Fruit fly (Drosophila melanogaster) whole organism, wandering third instar larva: ENCODE data around the gene Kmn2.
A peak's percentile ranks its signal among the peaks of the same experiment; 100 is the strongest.

Experiments used
- Abd-B ChIP-seq: fragments of >200 bp; optimal IDR thresholded peaks from 2 replicates; lab custom pipeline; 2017; ENCODE audit warnings: missing biosample characterization, missing genetic modification characterization
- CG32264 ChIP-seq: fragments of 200-800 bp; sonication (Bioruptor generic); optimal IDR thresholded peaks from 2 replicates; lab custom pipeline; 2016; ENCODE audit warnings: missing biosample characterization, missing genetic modification characterization
- CG9705 ChIP-seq: fragments of 200-800 bp; sonication (Bioruptor generic); optimal IDR thresholded peaks from 2 replicates; lab custom pipeline; 2018; ENCODE audit warnings: missing biosample characterization, mild to moderate bottlenecking, missing genetic modification characterization
- CrebA ChIP-seq: fragments of 200-800 bp; sonication (Bioruptor generic); optimal IDR thresholded peaks from 2 replicates; lab custom pipeline; 2016; ENCODE audit warnings: missing biosample characterization, mild to moderate bottlenecking, missing genetic modification characterization, borderline replicate concordance
- Dfd ChIP-seq: fragments of >200 bp; optimal IDR thresholded peaks from 2 replicates; lab custom pipeline; 2017; ENCODE audit warnings: missing biosample characterization, missing genetic modification characterization
- Dif ChIP-seq: fragments of 200-275, 200-300 bp; sonication (Bioruptor generic); optimal IDR thresholded peaks from 2 replicates; lab custom pipeline; 2018; ENCODE audit warnings: missing biosample characterization, missing genetic modification characterization; ENCODE audit not compliant: partially characterized antibody
- GATAd ChIP-seq: sonication (Bioruptor generic); optimal IDR thresholded peaks from 2 replicates; lab custom pipeline; 2016; ENCODE audit warnings: missing biosample characterization, missing genetic modification characterization
- HLH106 ChIP-seq: fragments of 200-800 bp; optimal IDR thresholded peaks from 3 replicates; lab custom pipeline; 2019; ENCODE audit warnings: missing biosample characterization, mild to moderate bottlenecking, missing genetic modification characterization, moderate library complexity
- Hnf4 ChIP-seq: fragments of 200-800 bp; sonication (Bioruptor generic); optimal IDR thresholded peaks from 2 replicates; lab custom pipeline; 2016; ENCODE audit warnings: missing biosample characterization, mild to moderate bottlenecking, missing genetic modification characterization
- Hr78 ChIP-seq: fragments of >200 bp; optimal IDR thresholded peaks from 2 replicates; lab custom pipeline; 2017; ENCODE audit warnings: missing biosample characterization, missing genetic modification characterization
- Hr83 ChIP-seq: fragments of 200-300 bp; sonication (Bioruptor generic); optimal IDR thresholded peaks from 2 replicates; lab custom pipeline; 2016; ENCODE audit warnings: missing biosample characterization, mild to moderate bottlenecking, missing genetic modification characterization, moderate library complexity; ENCODE audit not compliant: poor library complexity, severe bottlenecking
- Jra ChIP-seq: sonication (Bioruptor generic); optimal IDR thresholded peaks from 2 replicates; lab custom pipeline; 2016; ENCODE audit warnings: missing biosample characterization, missing genetic modification characterization
- Myc ChIP-seq: fragments of >200 bp; optimal IDR thresholded peaks from 2 replicates; lab custom pipeline; 2017
- N ChIP-seq: fragments of >200 bp; optimal IDR thresholded peaks from 2 replicates; lab custom pipeline; 2018; ENCODE audit warnings: missing biosample characterization, missing external identifiers, missing genetic modification characterization
- OdsH ChIP-seq: fragments of 200-800 bp; sonication (Bioruptor generic); optimal IDR thresholded peaks from 2 replicates; lab custom pipeline; 2016; ENCODE audit warnings: missing biosample characterization, mild to moderate bottlenecking, missing genetic modification characterization
- Rel ChIP-seq, 2 experiments: fragments of 200-800 bp; sonication (Bioruptor generic) in 1 of 2; optimal IDR thresholded peaks; 2 replicates in 1 of 2; 3 replicates in 1 of 2; lab custom pipeline; 2016 to 2019; ENCODE audit warnings: mild to moderate bottlenecking in 2 of 2, missing biosample characterization in 2 of 2, missing genetic modification characterization in 2 of 2, moderate library complexity in 1 of 2
- Sp1 ChIP-seq: fragments of 200-800 bp; sonication (Bioruptor generic); optimal IDR thresholded peaks from 3 replicates; lab custom pipeline; 2019; ENCODE audit warnings: missing biosample characterization, mild to moderate bottlenecking, missing genetic modification characterization, moderate library complexity
- Vsx2 ChIP-seq: fragments of 200-300, 225-300 bp; sonication (Bioruptor generic); optimal IDR thresholded peaks from 2 replicates; lab custom pipeline; 2018; ENCODE audit warnings: missing biosample characterization, missing genetic modification characterization; ENCODE audit not compliant: partially characterized antibody
- br ChIP-seq: fragments of 200-800 bp; sonication (Bioruptor generic); optimal IDR thresholded peaks from 2 replicates; lab custom pipeline; 2016; ENCODE audit warnings: missing biosample characterization, missing genetic modification characterization
- brk ChIP-seq: fragments of 200-800 bp; sonication (Bioruptor generic); optimal IDR thresholded peaks from 2 replicates; lab custom pipeline; 2016; ENCODE audit warnings: missing biosample characterization, mild to moderate bottlenecking, missing genetic modification characterization
- dl ChIP-seq, 2 experiments: fragments of 175-275, 200-275 bp in 1 of 2; fragments of 200-275 bp in 1 of 2; sonication (Bioruptor generic); optimal IDR thresholded peaks; lab custom pipeline; 2018; ENCODE audit warnings: mild to moderate bottlenecking in 2 of 2, missing biosample characterization in 2 of 2, missing genetic modification characterization in 2 of 2, moderate library complexity in 2 of 2; ENCODE audit not compliant: partially characterized antibody in 2 of 2, insufficient read depth in 1 of 2
- dmrt93B ChIP-seq: fragments of 200-800 bp; sonication (Bioruptor generic); optimal IDR thresholded peaks from 2 replicates; lab custom pipeline; 2018; ENCODE audit warnings: missing biosample characterization, mild to moderate bottlenecking, missing genetic modification characterization
- dsf ChIP-seq: sonication (Bioruptor generic); optimal IDR thresholded peaks from 2 replicates; lab custom pipeline; 2016; ENCODE audit warnings: missing biosample characterization, missing genetic modification characterization, borderline replicate concordance
- ey ChIP-seq: fragments of 200-800 bp; sonication (Bioruptor generic); optimal IDR thresholded peaks from 2 replicates; lab custom pipeline; 2016; ENCODE audit warnings: missing biosample characterization, missing genetic modification characterization
- foxo ChIP-seq, 2 experiments: fragments of 200-800 bp; sonication (Bioruptor generic); optimal IDR thresholded peaks; 2 replicates in 1 of 2; 3 replicates in 1 of 2; lab custom pipeline; 2016 to 2017; ENCODE audit warnings: missing biosample characterization in 2 of 2, missing genetic modification characterization in 2 of 2
- fru ChIP-seq: fragments of 200-800 bp; sonication (Bioruptor generic); optimal IDR thresholded peaks from 3 replicates; lab custom pipeline; 2016; ENCODE audit warnings: missing biosample characterization, mild to moderate bottlenecking, missing genetic modification characterization
- h ChIP-seq: fragments of 200-800 bp; sonication (Bioruptor generic); optimal IDR thresholded peaks from 3 replicates; lab custom pipeline; 2016; ENCODE audit warnings: missing biosample characterization, mild to moderate bottlenecking, missing genetic modification characterization
- jim ChIP-seq: fragments of 175-275, 200-325 bp; sonication (Bioruptor generic); optimal IDR thresholded peaks from 2 replicates; lab custom pipeline; 2016; ENCODE audit warnings: missing biosample characterization, mild to moderate bottlenecking, missing genetic modification characterization
- lola ChIP-seq: fragments of >200 bp; optimal IDR thresholded peaks from 2 replicates; lab custom pipeline; 2017; ENCODE audit warnings: missing biosample characterization, missing genetic modification characterization
- pan ChIP-seq: fragments of >200 bp; optimal IDR thresholded peaks from 2 replicates; lab custom pipeline; 2017
- psq ChIP-seq: fragments of 200-800 bp; sonication (Bioruptor generic); optimal IDR thresholded peaks from 3 replicates; lab custom pipeline; 2017; ENCODE audit warnings: missing biosample characterization, mild to moderate bottlenecking, missing genetic modification characterization, moderate library complexity
- rgr ChIP-seq: fragments of 200-800 bp; sonication (Bioruptor generic); optimal IDR thresholded peaks from 3 replicates; lab custom pipeline; 2016; ENCODE audit warnings: missing biosample characterization, mild to moderate bottlenecking, missing genetic modification characterization
- sage ChIP-seq: fragments of 200-800 bp; sonication (Bioruptor generic); optimal IDR thresholded peaks from 2 replicates; lab custom pipeline; 2016; ENCODE audit warnings: missing biosample characterization, mild to moderate bottlenecking, missing genetic modification characterization
- sv ChIP-seq: fragments of 200-800 bp; sonication (Bioruptor generic); optimal IDR thresholded peaks from 3 replicates; lab custom pipeline; 2016; ENCODE audit warnings: missing biosample characterization, missing genetic modification characterization
- tai ChIP-seq: sonication (Bioruptor generic); optimal IDR thresholded peaks from 2 replicates; lab custom pipeline; 2016; ENCODE audit warnings: missing biosample characterization, missing genetic modification characterization
- woc ChIP-seq: sonication (Bioruptor generic); optimal IDR thresholded peaks from 2 replicates; lab custom pipeline; 2016; ENCODE audit warnings: missing biosample characterization, mild to moderate bottlenecking, missing genetic modification characterization

Kmn2 gene

dm6 chr3R:7968958-7969701 lies 32.0 kb downstream of the Kmn2 start:
- peak; percentile 0 for TF ChIP-seq Vsx2 (GFP tag; lab: Kevin White, UChicago)
- peak in 1 of 2 experiments; percentile 25 for TF ChIP-seq dl (GFP tag; optimal IDR thresholded peaks at IDR 0.05; lab: Kevin White, UChicago; ENCODE audit: insufficient read depth in 1 of 2, partially characterized antibody in 2 of 2)
- no peak for TF ChIP-seq brk (GFP tag; lab: Kevin White, UChicago)
- no peak for TF ChIP-seq Rel (GFP tag; optimal IDR thresholded peaks at IDR 0.05; lab: Kevin White, UChicago)
- peak; percentile 1 for TF ChIP-seq Rel (tag; optimal IDR thresholded peaks at IDR 0.05; lab: Kevin White, UChicago)

dm6 chr3R:7967801-7968200 lies 33.3 kb downstream of the Kmn2 start:
- no peak for TF ChIP-seq Jra (GFP tag; lab: Kevin White, UChicago)
- peak; percentile 52 for TF ChIP-seq Vsx2 (GFP tag; lab: Kevin White, UChicago)
- no peak for TF ChIP-seq CG32264
- peak; percentile 5 for TF ChIP-seq h (GFP tag; lab: Kevin White, UChicago)
- no peak for TF ChIP-seq pan
- no peak for TF ChIP-seq dsf (GFP tag; lab: Kevin White, UChicago)
- no peak for TF ChIP-seq GATAd (GFP tag; lab: Kevin White, UChicago)
- peak in 1 of 2 experiments; percentile 27 for TF ChIP-seq foxo (GFP tag; optimal IDR thresholded peaks at IDR 0.05; lab: Kevin White, UChicago)
- TF ChIP-seq woc = peak; percentile 34
- TF ChIP-seq N (GFP tag; lab: Kevin White, UChicago) = no peak
- no peak for TF ChIP-seq OdsH
- TF ChIP-seq tai (GFP tag; lab: Kevin White, UChicago) = no peak
- TF ChIP-seq Dif (GFP tag; lab: Kevin White, UChicago) = peak; percentile 93
- no peak for TF ChIP-seq Myc (lab: Kevin White, UChicago)
- peak; percentile 16 for TF ChIP-seq Hr83
- peak; percentile 87 for TF ChIP-seq CrebA (GFP tag; lab: Kevin White, UChicago)
- TF ChIP-seq lola (GFP tag; lab: Kevin White, UChicago) = no peak
- no peak for TF ChIP-seq rgr (GFP tag; lab: Kevin White, UChicago)
- TF ChIP-seq br (GFP tag; lab: Kevin White, UChicago) = no peak
- TF ChIP-seq Rel (GFP tag; optimal IDR thresholded peaks at IDR 0.05; lab: Kevin White, UChicago) = peak; percentile 82
- no peak for TF ChIP-seq Rel (tag; optimal IDR thresholded peaks at IDR 0.05; lab: Kevin White, UChicago)
- no peak for TF ChIP-seq Abd-B (GFP tag; lab: Kevin White, UChicago)
- TF ChIP-seq dl (GFP tag; optimal IDR thresholded peaks at IDR 0.05; lab: Kevin White, UChicago; ENCODE audit: insufficient read depth in 1 of 2, partially characterized antibody in 2 of 2) = peak; percentile 87 to 93

dm6 chr3R:7967347-7967746 lies 33.8 kb downstream of the Kmn2 start, which contains the start of gene dsx:
TSS of gene dsx (minus strand) at chr3R:7967408.
- no peak for TF ChIP-seq dl (GFP tag; optimal IDR thresholded peaks at IDR 0.05; lab: Kevin White, UChicago; ENCODE audit: insufficient read depth in 1 of 2, partially characterized antibody in 2 of 2)
- no peak for TF ChIP-seq sv (GFP tag; lab: Kevin White, UChicago)
- peak; percentile 60 for TF ChIP-seq woc
- no peak for TF ChIP-seq Jra (GFP tag; lab: Kevin White, UChicago)
- TF ChIP-seq Sp1 (GFP tag; lab: Kevin White, UChicago) = no peak
- TF ChIP-seq jim = no peak
- no peak for TF ChIP-seq br (GFP tag; lab: Kevin White, UChicago)
- TF ChIP-seq Dfd (GFP tag; lab: Kevin White, UChicago) = no peak
- no peak for TF ChIP-seq rgr (GFP tag; lab: Kevin White, UChicago)
- TF ChIP-seq OdsH = no peak
- TF ChIP-seq pan = no peak
- no peak for TF ChIP-seq Hr78 (GFP tag; lab: Kevin White, UChicago)
- no peak for TF ChIP-seq N (GFP tag; lab: Kevin White, UChicago)
- TF ChIP-seq lola (GFP tag; lab: Kevin White, UChicago) = no peak
- TF ChIP-seq Hr83 = no peak
- TF ChIP-seq dsf (GFP tag; lab: Kevin White, UChicago) = no peak
- TF ChIP-seq GATAd (GFP tag; lab: Kevin White, UChicago) = no peak
- TF ChIP-seq h (GFP tag; lab: Kevin White, UChicago) = no peak
- no peak for TF ChIP-seq Myc (lab: Kevin White, UChicago)
- TF ChIP-seq fru = no peak
- TF ChIP-seq CrebA (GFP tag; lab: Kevin White, UChicago) = no peak
- no peak for TF ChIP-seq ey (GFP tag; lab: Kevin White, UChicago)
- no peak for TF ChIP-seq Hnf4 (GFP tag; lab: Kevin White, UChicago)
- no peak for TF ChIP-seq tai (GFP tag; lab: Kevin White, UChicago)
- no peak for TF ChIP-seq Rel (GFP tag; optimal IDR thresholded peaks at IDR 0.05; lab: Kevin White, UChicago)
- no peak for TF ChIP-seq Rel (tag; optimal IDR thresholded peaks at IDR 0.05; lab: Kevin White, UChicago)
- TF ChIP-seq foxo (GFP tag; optimal IDR thresholded peaks at IDR 0.05; lab: Kevin White, UChicago) = no peak
- no peak for TF ChIP-seq Vsx2 (GFP tag; lab: Kevin White, UChicago)
- TF ChIP-seq dmrt93B = peak; percentile 40
- TF ChIP-seq Dif (GFP tag; lab: Kevin White, UChicago) = no peak
- TF ChIP-seq CG9705 (GFP tag; lab: Kevin White, UChicago) = peak; percentile 31
- peak; percentile 24 for TF ChIP-seq psq (GFP tag; lab: Kevin White, UChicago)
- no peak for TF ChIP-seq sage
- TF ChIP-seq HLH106 (tag; lab: Kevin White, UChicago) = no peak
